Worm (Caenorhabditis elegans): ENCODE measurements around the gene C34F6.12.

DNA sequence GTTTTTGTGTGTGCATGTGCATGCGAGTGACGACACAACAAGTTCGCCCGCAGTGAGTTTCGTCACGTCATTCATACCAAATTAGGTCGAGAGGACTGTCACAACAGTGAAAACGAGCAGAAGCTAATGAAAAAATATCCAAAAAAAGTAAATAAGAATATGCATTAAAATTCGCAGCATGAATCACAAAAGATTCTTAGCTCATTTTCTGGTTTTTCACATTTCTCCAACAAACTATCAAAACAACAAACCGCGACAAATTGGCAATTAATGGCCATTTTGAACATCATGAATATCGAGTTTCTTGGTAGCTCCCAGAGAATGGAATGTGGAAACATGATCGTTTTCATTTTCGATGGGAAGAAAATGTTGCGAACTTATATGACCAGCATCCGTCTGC is 17.1 kb upstream of the C34F6.12 start:
- TF ChIP-seq pha-4 (GFP tag; IDR thresholded peaks at IDR 0.05) (no peak), pha-4 (tag; optimal IDR thresholded peaks at IDR 0.05) (no peak), ces-1 (GFP tag; optimal IDR thresholded peaks at IDR 0.05) (no peak), lin-13 (GFP tag; optimal IDR thresholded peaks at IDR 0.05) (no peak), ZK546.5 (tag; optimal IDR thresholded peaks at IDR 0.05) (no peak), ctbp-1 (GFP tag; IDR thresholded peaks at IDR 0.05) (no peak), vab-7 (GFP tag; IDR thresholded peaks at IDR 0.05) (no peak), nhr-237 (tag; optimal IDR thresholded peaks at IDR 0.05) (no peak), nhr-41 (GFP tag; IDR thresholded peaks at IDR 0.05) (no peak), ceh-20 (GFP tag; IDR thresholded peaks at IDR 0.05) (no peak)

Data from whole organism, L4 larva.